Worm (Caenorhabditis elegans) whole organism, midembryonic: ENCODE results near the gene lips-17.

Source experiments
- T22C8.4 ChIP-seq: fragments of 200-800 bp; sonication (Bioruptor generic); IDR thresholded peaks from 2 replicates; pipeline ENCODE4 v1.3.6; 2022; ENCODE audit warnings: missing genetic modification characterization, missing compliant biosample characterization
- cog-1 ChIP-seq: sonication (generic microtip); optimal IDR thresholded peaks from 2 replicates; lab custom pipeline; 2016; ENCODE audit warnings: missing genetic modification characterization, missing compliant biosample characterization
- flt-1 ChIP-seq: fragments of 200-800 bp; sonication (Bioruptor generic); IDR thresholded peaks from 2 replicates; pipeline ENCODE4 v1.3.6; 2022; ENCODE audit warnings: missing genetic modification characterization, missing compliant biosample characterization
- klf-2 ChIP-seq: fragments of 200-800 bp; sonication (Bioruptor generic); conservative IDR thresholded peaks from 2 replicates; pipeline ENCODE4 v1.3.6; 2022; ENCODE audit warnings: missing genetic modification reagents, missing genetic modification characterization, missing compliant biosample characterization
- med-1 ChIP-seq: sonication (generic microtip); optimal IDR thresholded peaks from 2 replicates; lab custom pipeline; 2017; ENCODE audit warnings: missing genetic modification characterization, mild to moderate bottlenecking, missing compliant biosample characterization, antibody characterized with exemption, missing genetic modification reagents; ENCODE audit not compliant: insufficient read depth
- ref-1 ChIP-seq: fragments of 200-800 bp; sonication (Bioruptor generic); conservative IDR thresholded peaks from 2 replicates; pipeline ENCODE4 v1.3.6; 2022; ENCODE audit warnings: missing genetic modification reagents, missing genetic modification characterization, missing compliant biosample characterization
- tab-1 ChIP-seq: fragments of 200-800 bp; sonication (Bioruptor generic); IDR thresholded peaks from 2 replicates; pipeline ENCODE4 v1.3.6; 2022; ENCODE audit warnings: missing genetic modification characterization, missing compliant biosample characterization
- ztf-23 ChIP-seq: fragments of 200-800 bp; sonication (Bioruptor generic); IDR thresholded peaks from 2 replicates; pipeline ENCODE4 v1.3.6; 2022; ENCODE audit warnings: missing genetic modification reagents, missing genetic modification characterization, missing compliant biosample characterization
- ztf-29 ChIP-seq: fragments of 200-800 bp; sonication (Bioruptor generic); IDR thresholded peaks from 2 replicates; pipeline ENCODE4 v1.3.6; 2022; ENCODE audit warnings: missing genetic modification reagents, missing genetic modification characterization, missing compliant biosample characterization

Gene lips-17

DNA sequence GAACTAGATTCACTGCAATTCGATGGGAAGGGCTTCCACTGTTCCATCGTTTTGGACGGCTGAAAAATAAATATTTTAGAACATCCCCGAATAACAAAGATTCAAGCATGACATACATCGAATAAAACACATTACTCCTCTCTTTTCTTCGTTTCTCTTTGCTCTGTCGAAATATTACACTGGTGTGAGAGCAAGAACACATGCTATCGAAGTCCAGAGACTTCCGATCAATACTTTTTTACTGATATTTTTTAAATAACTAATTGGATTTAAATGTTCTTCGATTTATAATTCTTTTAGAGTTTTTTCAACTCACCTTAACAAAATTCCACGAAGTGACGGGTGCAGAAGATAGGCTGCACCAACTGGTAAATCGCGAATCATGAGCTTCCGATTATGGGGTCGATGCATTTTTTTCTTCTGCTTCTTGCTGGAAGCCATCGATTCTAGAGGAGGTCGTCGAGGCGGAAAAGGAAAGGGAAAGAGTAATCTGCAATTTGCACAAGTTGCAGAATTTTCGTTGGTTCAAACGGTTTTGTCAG, 5.3 kb downstream of the lips-17 start, which contains the start of the genes oig-4 and R07G3.7:
Gene oig-4 (plus strand): TSS at position 301 of the 542 bp plus-strand sequence.
Gene R07G3.7 (minus strand): TSS at position 492 of the 542 bp plus-strand sequence.
- TF ChIP-seq cog-1 = no peak
- no peak for TF ChIP-seq ztf-29 (GFP tag; lab: Robert Waterston, UW)
- TF ChIP-seq ztf-23 (GFP tag; lab: Robert Waterston, UW) = no peak
- no peak for TF ChIP-seq tab-1 (GFP tag; lab: Robert Waterston, UW)
- TF ChIP-seq med-1 = no peak
- TF ChIP-seq klf-2 (GFP tag; lab: Robert Waterston, UW) = no peak
- TF ChIP-seq ref-1 (GFP tag; lab: Robert Waterston, UW) = no peak
- TF ChIP-seq flt-1 (GFP tag; lab: Robert Waterston, UW) = no peak
- no peak for TF ChIP-seq T22C8.4 (GFP tag; lab: Robert Waterston, UW)

DNA sequence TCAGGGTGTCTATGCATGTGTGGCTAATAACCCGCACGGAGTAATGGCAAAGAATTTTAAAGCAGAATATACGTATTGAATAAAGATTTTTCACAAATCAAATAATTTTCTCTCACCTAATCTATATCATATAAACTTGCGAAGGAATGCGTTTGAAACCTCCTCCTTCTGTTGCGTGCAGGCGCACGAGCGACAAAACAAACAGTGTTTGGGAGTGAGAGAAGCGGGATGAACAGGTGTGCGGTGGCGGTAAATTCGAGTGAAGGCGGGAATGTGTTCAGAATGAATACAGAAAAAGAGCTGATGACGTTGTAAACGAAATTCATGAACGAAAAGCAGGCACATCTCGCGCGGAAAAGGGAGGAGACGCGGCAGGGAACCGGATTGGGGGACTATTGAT, 6.3 kb downstream of the lips-17 start:
- TF ChIP-seq cog-1 (no peak), tab-1 (GFP tag; lab: Robert Waterston, UW) (no peak), flt-1 (GFP tag; lab: Robert Waterston, UW) (0 out of 2 replicates have a peak, but pooled peaks have one; percentile 47), med-1 (no peak), klf-2 (GFP tag; lab: Robert Waterston, UW) (no peak), ztf-23 (GFP tag; lab: Robert Waterston, UW) (0 out of 2 replicates have a peak, but pooled peaks have one; percentile 58), ref-1 (GFP tag; lab: Robert Waterston, UW) (no peak), T22C8.4 (GFP tag; lab: Robert Waterston, UW) (no peak)

DNA sequence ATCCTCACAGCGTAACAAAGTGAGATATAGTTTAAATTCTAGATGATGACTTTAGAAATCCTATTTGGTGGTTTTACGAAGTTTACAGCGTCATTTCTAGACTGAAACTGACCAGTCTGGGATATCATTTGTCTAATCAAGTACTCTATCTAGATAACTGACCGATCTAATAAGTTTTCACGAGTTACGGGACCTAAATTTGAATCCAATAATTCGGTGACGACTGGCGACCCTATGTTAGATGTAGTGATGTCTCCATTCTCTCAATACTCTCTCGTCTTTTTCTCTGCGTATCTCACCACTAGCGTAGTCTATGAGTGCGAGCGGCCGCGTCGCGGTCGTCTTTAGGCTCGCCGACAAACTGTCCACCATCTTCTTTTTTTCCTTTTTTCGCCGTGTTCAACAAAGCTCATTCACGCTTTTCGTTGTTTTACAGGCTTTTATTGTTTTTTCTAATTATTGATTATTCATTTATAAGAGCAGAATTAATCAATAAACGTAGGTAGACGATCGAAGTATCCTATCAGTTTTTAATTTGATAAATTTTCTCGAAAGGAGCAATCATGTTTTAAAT, 7.4 kb downstream of the lips-17 start:
- TF ChIP-seq T22C8.4 (GFP tag; lab: Robert Waterston, UW) = peak; percentile 43; the same call in 1 of the 2 replicates
- no peak for TF ChIP-seq ref-1 (GFP tag; lab: Robert Waterston, UW)
- TF ChIP-seq klf-2 (GFP tag; lab: Robert Waterston, UW) = no peak
- no peak for TF ChIP-seq med-1
- no peak for TF ChIP-seq ztf-23 (GFP tag; lab: Robert Waterston, UW)

DNA sequence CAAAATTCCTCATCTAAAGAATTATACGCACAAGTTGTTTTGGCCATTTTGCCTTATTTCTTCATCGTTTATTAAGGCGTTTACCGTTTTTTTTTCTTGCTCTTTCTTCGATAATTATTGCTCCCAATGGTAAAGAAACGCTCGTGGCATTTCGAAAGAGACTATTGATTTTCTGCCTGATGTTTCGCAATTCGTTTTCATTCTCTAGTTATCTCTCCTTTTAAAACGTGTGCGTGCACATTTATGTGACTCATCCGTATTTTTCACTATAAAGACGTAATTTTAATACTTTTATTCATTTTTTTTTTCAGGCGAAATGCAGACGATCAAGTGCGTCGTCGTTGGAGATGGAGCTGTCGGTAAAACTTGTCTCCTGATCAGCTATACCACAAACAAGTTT, 8.1 kb downstream of the lips-17 start, which contains the start of gene cdc-42:
Gene cdc-42 (plus strand): TSS at position 312 of the 400 bp plus-strand sequence.
- no peak for TF ChIP-seq tab-1 (GFP tag; lab: Robert Waterston, UW)
- TF ChIP-seq klf-2 (GFP tag; lab: Robert Waterston, UW) = no peak

DNA sequence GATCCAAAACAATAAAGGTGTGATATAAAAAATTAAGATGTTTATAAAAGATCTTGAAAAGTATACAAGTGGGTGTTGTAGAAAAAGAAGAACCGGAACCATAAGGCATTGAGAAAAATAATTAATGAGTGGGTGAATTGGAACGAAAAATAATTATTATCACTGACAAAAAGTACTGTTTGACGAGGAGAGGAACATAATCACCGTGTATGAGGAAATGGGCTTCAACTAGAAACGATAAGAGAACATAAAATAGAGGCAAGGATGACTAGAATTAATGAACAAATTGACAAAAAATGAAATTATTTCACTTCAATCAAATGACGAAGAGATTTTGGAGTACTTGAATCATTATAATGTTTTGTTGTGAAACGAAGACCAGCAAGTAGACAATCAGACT, 10.2 kb downstream of the lips-17 start:
- TF ChIP-seq klf-2 (GFP tag; lab: Robert Waterston, UW) (no peak), med-1 (no peak), cog-1 (no peak), ztf-29 (GFP tag; lab: Robert Waterston, UW) (no peak), tab-1 (GFP tag; lab: Robert Waterston, UW) (no peak), T22C8.4 (GFP tag; lab: Robert Waterston, UW) (no peak), flt-1 (GFP tag; lab: Robert Waterston, UW) (no peak), ztf-23 (GFP tag; lab: Robert Waterston, UW) (no peak), ref-1 (GFP tag; lab: Robert Waterston, UW) (no peak)

DNA sequence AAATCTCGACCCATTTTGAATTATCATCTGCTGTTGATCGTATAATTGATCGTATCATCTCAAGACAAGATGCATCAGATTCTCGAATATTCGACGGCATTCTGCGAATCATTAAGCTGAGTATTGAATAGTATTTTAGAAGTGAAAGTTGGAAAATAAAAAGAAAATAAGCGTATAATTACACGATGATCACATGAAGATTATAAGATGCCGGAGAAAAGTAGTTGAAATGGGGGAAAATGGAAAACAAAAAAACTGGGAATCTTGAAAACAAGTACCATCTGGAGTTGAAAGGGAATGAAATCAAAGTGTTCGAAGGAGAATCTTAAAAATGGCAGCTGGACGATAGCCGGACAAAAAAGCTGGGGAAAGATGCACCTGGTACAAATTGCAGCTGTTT, 12.4 kb downstream of the lips-17 start, which contains the start of gene R07G3.8:
Gene R07G3.8 (minus strand): TSS at position 101 of the 400 bp plus-strand sequence.
- TF ChIP-seq ztf-29 (GFP tag; lab: Robert Waterston, UW) (no peak), cog-1 (no peak), ztf-23 (GFP tag; lab: Robert Waterston, UW) (no peak), ref-1 (GFP tag; lab: Robert Waterston, UW) (no peak), tab-1 (GFP tag; lab: Robert Waterston, UW) (no peak), med-1 (no peak), klf-2 (GFP tag; lab: Robert Waterston, UW) (no peak), T22C8.4 (GFP tag; lab: Robert Waterston, UW) (no peak), flt-1 (GFP tag; lab: Robert Waterston, UW) (no peak)

DNA sequence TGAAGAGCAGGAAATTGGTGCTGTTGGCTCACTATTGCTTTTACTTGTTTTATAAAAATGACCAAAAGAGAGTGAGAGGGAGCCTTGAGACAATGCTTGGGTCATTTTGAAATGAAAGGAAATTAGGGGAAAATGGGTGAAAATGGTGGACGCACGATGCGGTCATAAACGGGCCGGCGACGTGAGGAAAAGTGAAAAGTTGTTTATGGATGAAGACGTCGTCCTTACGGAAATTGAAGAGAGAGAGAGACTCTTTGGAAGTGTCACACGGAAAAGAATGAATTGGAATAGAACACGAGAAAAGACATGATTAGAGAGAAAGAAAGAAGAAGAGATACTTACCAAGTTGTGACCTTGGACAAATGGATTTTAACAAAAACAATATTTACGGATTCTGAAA, 13.5 kb downstream of the lips-17 start:
- TF ChIP-seq ref-1 (GFP tag; lab: Robert Waterston, UW) (no peak), klf-2 (GFP tag; lab: Robert Waterston, UW) (no peak), tab-1 (GFP tag; lab: Robert Waterston, UW) (no peak)

DNA sequence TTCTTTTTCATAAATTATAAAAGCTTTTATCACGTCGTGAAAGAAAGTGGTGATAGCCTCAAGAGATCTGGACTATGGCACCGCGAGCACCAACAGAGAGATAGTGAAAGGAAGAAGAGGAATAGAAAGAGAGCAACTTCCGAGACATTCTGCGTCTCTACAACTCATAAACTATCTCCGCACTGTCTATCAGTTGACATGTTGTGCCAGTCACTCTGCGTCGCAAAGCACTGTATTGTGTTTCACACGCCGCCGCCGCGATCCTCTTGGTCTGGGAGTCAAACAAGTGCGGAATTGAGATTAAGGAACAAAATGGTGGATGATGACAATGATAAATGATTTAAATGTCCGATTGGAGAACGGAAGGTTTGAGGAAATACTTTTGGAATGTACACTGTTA, 15.4 kb downstream of the lips-17 start:
- TF ChIP-seq ref-1 (GFP tag; lab: Robert Waterston, UW) (no peak), cog-1 (peak; percentile 40)

DNA sequence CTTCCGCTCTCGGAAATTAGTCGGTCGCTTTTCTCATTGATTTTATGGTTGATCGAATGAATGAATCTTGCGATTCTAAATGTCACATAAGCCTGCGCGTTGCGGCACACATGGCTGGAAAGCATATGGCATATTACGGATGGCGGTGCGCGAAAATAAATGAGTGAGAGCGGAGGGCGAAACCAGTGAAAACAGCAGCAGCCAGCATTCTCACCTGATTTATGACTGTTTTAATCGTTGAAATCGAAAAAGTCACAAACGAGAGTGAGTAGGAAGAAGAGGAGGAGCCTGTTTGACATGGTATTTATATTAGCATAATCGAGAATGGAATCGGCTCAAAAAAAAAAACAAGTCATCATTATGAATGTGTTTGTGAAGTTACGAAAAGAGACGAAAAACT, 16.2 kb downstream of the lips-17 start:
- TF ChIP-seq ztf-29 (GFP tag; lab: Robert Waterston, UW) = no peak
- no peak for TF ChIP-seq med-1
- TF ChIP-seq T22C8.4 (GFP tag; lab: Robert Waterston, UW) = no peak
- no peak for TF ChIP-seq ztf-23 (GFP tag; lab: Robert Waterston, UW)
- no peak for TF ChIP-seq ref-1 (GFP tag; lab: Robert Waterston, UW)
- TF ChIP-seq klf-2 (GFP tag; lab: Robert Waterston, UW) = no peak

DNA sequence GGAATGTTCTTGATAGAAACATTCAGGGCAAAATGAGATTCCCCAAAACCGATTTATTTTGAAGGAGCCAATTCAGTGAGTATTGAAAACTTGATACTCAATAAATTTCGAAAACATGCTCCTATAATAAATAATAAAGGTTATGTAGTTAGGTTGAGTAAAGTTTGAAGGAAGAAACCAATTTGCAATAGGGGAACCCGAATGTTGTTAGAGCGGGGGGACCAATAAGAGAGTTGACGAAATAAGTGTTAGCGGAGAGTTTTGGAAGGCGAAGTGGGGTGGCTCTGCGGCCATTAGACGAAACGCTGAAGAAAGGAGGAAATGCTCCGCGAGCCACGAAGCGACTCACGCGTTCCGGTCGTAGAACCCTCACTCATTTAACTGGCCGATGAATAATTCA, 16.9 kb downstream of the lips-17 start:
- TF ChIP-seq klf-2 (GFP tag; lab: Robert Waterston, UW) = no peak
- TF ChIP-seq ztf-23 (GFP tag; lab: Robert Waterston, UW) = no peak
- no peak for TF ChIP-seq ztf-29 (GFP tag; lab: Robert Waterston, UW)
- no peak for TF ChIP-seq med-1
